Worm (Caenorhabditis elegans): Measurements from ENCODE around the gene srd-33.

srd-33 gene

DNA sequence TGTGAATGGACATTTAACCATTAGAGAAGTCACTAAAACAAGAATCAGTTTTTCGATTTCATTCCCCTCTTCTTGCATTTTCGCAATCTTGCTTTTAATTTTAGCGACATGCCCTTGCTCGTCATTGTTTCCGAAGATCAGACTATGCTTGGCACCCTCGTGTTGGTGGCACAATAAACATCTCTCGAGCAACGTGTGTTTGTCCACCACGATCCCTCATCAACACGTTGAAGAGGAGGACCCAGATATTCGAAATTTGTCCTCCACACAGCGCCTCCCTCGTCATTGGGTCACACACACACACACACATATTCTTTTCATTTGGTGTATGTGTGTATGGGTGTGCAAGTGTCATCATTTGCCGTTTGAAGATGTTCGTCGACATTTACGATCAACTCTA is 6.7 kb upstream of the srd-33 start, which contains the start of gene srd-32:
TSS of gene srd-32 (plus strand) at position 301 of the 400 bp plus-strand sequence.
- TF ChIP-seq tbx-2 (tag; optimal IDR thresholded peaks at IDR 0.05) = no peak
- no peak for TF ChIP-seq hlh-6 (tag; optimal IDR thresholded peaks at IDR 0.05)
- TF ChIP-seq ceh-48 (tag; optimal IDR thresholded peaks at IDR 0.05) = no peak
- TF ChIP-seq lin-11 (tag; optimal IDR thresholded peaks at IDR 0.05) = no peak
- no peak for TF ChIP-seq unc-42 (tag; optimal IDR thresholded peaks at IDR 0.05)
- no peak for TF ChIP-seq nhr-11 (tag; optimal IDR thresholded peaks at IDR 0.05)
- TF ChIP-seq C38D4.7 (GFP tag; optimal IDR thresholded peaks at IDR 0.05) = no peak
- TF ChIP-seq sox-4 (tag; optimal IDR thresholded peaks at IDR 0.05) = no peak
- no peak for TF ChIP-seq ceh-2 (tag; optimal IDR thresholded peaks at IDR 0.05)
- TF ChIP-seq pax-1 (tag; optimal IDR thresholded peaks at IDR 0.05) = no peak
- TF ChIP-seq npax-4 (tag; optimal IDR thresholded peaks at IDR 0.05) = no peak

DNA sequence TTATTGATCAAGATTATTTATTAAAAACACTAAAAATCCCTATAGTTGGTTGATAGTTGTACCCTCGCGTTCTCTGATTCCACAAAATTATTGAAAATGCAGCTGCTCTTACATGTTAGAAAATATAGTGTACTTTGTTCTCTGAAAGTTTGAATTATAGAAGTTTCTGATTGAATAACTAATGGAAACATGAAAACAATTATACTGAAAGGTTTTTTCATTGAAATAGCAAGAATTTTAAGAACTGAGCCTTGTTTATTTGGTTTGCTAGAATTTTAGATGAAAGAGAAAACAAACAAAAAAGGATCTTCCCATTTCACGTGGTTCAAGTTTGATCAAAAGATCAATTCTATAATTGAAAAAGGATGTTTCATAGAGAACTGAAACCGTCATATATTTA is 4.6 kb upstream of the srd-33 start:
- no peak for TF ChIP-seq fax-1 (tag; optimal IDR thresholded peaks at IDR 0.05)
- TF ChIP-seq ceh-30 (tag; optimal IDR thresholded peaks at IDR 0.05) = no peak
- TF ChIP-seq npax-4 (tag; optimal IDR thresholded peaks at IDR 0.05) = no peak
- TF ChIP-seq ets-4 (tag; optimal IDR thresholded peaks at IDR 0.05) = no peak
- TF ChIP-seq ahr-1 (tag; optimal IDR thresholded peaks at IDR 0.05) = no peak
- TF ChIP-seq dve-1 (tag; optimal IDR thresholded peaks at IDR 0.05) = no peak
- TF ChIP-seq ceh-2 (tag; optimal IDR thresholded peaks at IDR 0.05) = no peak
- no peak for TF ChIP-seq hlh-8 (tag; optimal IDR thresholded peaks at IDR 0.05)
- no peak for TF ChIP-seq mec-3 (tag; optimal IDR thresholded peaks at IDR 0.05; ENCODE audit: borderline replicate concordance)
- TF ChIP-seq nhr-232 (tag; optimal IDR thresholded peaks at IDR 0.05) = no peak
- no peak for TF ChIP-seq ceh-14 (tag; optimal IDR thresholded peaks at IDR 0.05)
- no peak for TF ChIP-seq ceh-9 (tag; optimal IDR thresholded peaks at IDR 0.05)
- no peak for TF ChIP-seq pag-3 (tag; optimal IDR thresholded peaks at IDR 0.05; ENCODE audit: borderline replicate concordance)
- no peak for TF ChIP-seq F13H6.1 (tag; optimal IDR thresholded peaks at IDR 0.05)
- TF ChIP-seq odd-2 (tag; optimal IDR thresholded peaks at IDR 0.05) = no peak
- no peak for TF ChIP-seq elt-2 (tag; optimal IDR thresholded peaks at IDR 0.05)
- TF ChIP-seq ceh-19 (GFP tag; optimal IDR thresholded peaks at IDR 0.05) = no peak
- TF ChIP-seq sdc-2 (tag; optimal IDR thresholded peaks at IDR 0.05) = no peak
- TF ChIP-seq fkh-10 (GFP tag; optimal IDR thresholded peaks at IDR 0.05) = no peak

DNA sequence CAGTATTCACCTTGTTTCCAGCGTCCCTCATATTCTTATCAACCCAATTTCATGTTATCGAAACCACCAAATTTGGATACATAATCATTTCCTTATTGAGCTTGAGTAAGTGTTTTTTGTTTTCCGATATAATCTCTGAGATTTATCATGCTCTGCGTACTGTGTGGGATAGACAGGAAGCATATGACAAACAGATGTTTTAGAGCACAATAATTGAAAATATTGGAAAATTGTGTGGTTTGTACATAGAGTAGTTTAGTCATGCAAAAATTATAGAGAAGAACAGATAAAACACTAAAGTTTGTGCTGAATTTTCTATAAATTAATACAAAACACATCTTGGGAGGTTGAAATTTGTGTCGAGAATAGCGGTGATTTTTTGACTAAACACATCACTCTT is 3.4 kb upstream of the srd-33 start:
- TF ChIP-seq pat-9 (tag; optimal IDR thresholded peaks at IDR 0.05) = no peak
- no peak for TF ChIP-seq ceh-30 (tag; optimal IDR thresholded peaks at IDR 0.05)
- no peak for TF ChIP-seq zip-5 (tag; optimal IDR thresholded peaks at IDR 0.05)
- TF ChIP-seq nhr-11 (tag; optimal IDR thresholded peaks at IDR 0.05) = no peak
- no peak for TF ChIP-seq eyg-1 (tag; optimal IDR thresholded peaks at IDR 0.05)
- no peak for TF ChIP-seq ceh-9 (tag; optimal IDR thresholded peaks at IDR 0.05)
- TF ChIP-seq ref-2 (tag; optimal IDR thresholded peaks at IDR 0.05) = no peak
- TF ChIP-seq pag-3 (tag; optimal IDR thresholded peaks at IDR 0.05; ENCODE audit: borderline replicate concordance) = no peak
- no peak for TF ChIP-seq nfya-1 (tag; optimal IDR thresholded peaks at IDR 0.05)
- no peak for TF ChIP-seq ttx-3 (tag; optimal IDR thresholded peaks at IDR 0.05)
- no peak for TF ChIP-seq hlh-15 (tag; optimal IDR thresholded peaks at IDR 0.05)
- no peak for TF ChIP-seq pha-4 (tag; optimal IDR thresholded peaks at IDR 0.05)
- no peak for TF ChIP-seq sox-2 (GFP tag; IDR thresholded peaks at IDR 0.05)
- TF ChIP-seq sdc-2 (tag; optimal IDR thresholded peaks at IDR 0.05) = no peak
- no peak for TF ChIP-seq elt-2 (tag; optimal IDR thresholded peaks at IDR 0.05)
- no peak for TF ChIP-seq K09A11.1 (tag; optimal IDR thresholded peaks at IDR 0.05; ENCODE audit: insufficient read depth)
- no peak for TF ChIP-seq ceh-22 (tag; optimal IDR thresholded peaks at IDR 0.05)
- no peak for TF ChIP-seq unc-55 (GFP tag; optimal IDR thresholded peaks at IDR 0.05)
- no peak for TF ChIP-seq che-1 (tag; optimal IDR thresholded peaks at IDR 0.05)

All from whole organism, late embryonic.